Worm (Caenorhabditis elegans) whole organism, L4 larva: Measurements from ENCODE around the gene K04G11.1.

Experiments used
- F10B5.3 ChIP-seq: sonication (generic microtip); optimal IDR thresholded peaks from 2 replicates; lab custom pipeline; 2016; ENCODE audit warnings: mild to moderate bottlenecking, missing genetic modification characterization, missing compliant biosample characterization
- F44E2.7 ChIP-seq: fragments of 200-800 bp; sonication (Bioruptor generic); IDR thresholded peaks from 2 replicates; pipeline ENCODE4 v2.1.2; 2022; ENCODE audit warnings: missing genetic modification characterization, missing compliant biosample characterization
- T20F7.1 ChIP-seq: fragments of 200-800 bp; sonication (Bioruptor generic); optimal IDR thresholded peaks from 2 replicates; lab custom pipeline; 2018; ENCODE audit warnings: mild to moderate bottlenecking, missing genetic modification characterization, missing compliant biosample characterization
- Y48G9A.11 ChIP-seq: fragments of 200-800 bp; sonication (Bioruptor generic); IDR thresholded peaks from 2 replicates; pipeline ENCODE4 v1.3.6; 2022; ENCODE audit warnings: missing genetic modification reagents, missing genetic modification characterization, missing compliant biosample characterization
- ZK337.2 ChIP-seq: fragments of 200-800 bp; sonication (Bioruptor generic); IDR thresholded peaks from 2 replicates; pipeline ENCODE4 v1.3.6; 2022; ENCODE audit warnings: missing genetic modification reagents, missing genetic modification characterization, missing compliant biosample characterization
- aly-2 ChIP-seq: sonication (generic microtip); optimal IDR thresholded peaks from 2 replicates; lab custom pipeline; 2018; ENCODE audit warnings: missing biosample characterization, missing genetic modification characterization
- ama-1 ChIP-seq: fragments of 150-350 bp; optimal IDR thresholded peaks from 2 replicates; lab custom pipeline; 2014; ENCODE audit warnings: inconsistent platforms, mixed read lengths
- arid-1 ChIP-seq: fragments of 200-800 bp; sonication (Bioruptor generic); conservative IDR thresholded peaks from 2 replicates; pipeline ENCODE4 v1.3.6; 2022; ENCODE audit warnings: missing genetic modification reagents, missing genetic modification characterization, missing compliant biosample characterization
- ceh-20 ChIP-seq: fragments of 200-800 bp; sonication (Bioruptor generic); IDR thresholded peaks from 2 replicates; pipeline ENCODE4 v1.3.6; 2022; ENCODE audit warnings: missing genetic modification reagents, missing genetic modification characterization, missing compliant biosample characterization
- ceh-44 ChIP-seq: fragments of 200-800 bp; sonication (Bioruptor generic); IDR thresholded peaks from 2 replicates; pipeline ENCODE4 v1.3.6; 2022; ENCODE audit warnings: missing genetic modification reagents, missing genetic modification characterization, missing compliant biosample characterization
- ceh-82 ChIP-seq: sonication (generic microtip); optimal IDR thresholded peaks from 2 replicates; lab custom pipeline; 2017; ENCODE audit warnings: missing biosample characterization, missing genetic modification characterization
- ces-1 ChIP-seq: fragments of 150-350 bp; sonication (generic microtip); optimal IDR thresholded peaks from 4 replicates; lab custom pipeline; 2014; ENCODE audit warnings: missing biosample characterization, missing genetic modification reagents, missing genetic modification characterization
- cey-2 ChIP-seq: sonication (generic microtip); optimal IDR thresholded peaks from 3 replicates; lab custom pipeline; 2017; ENCODE audit warnings: missing genetic modification characterization, mild to moderate bottlenecking, missing compliant biosample characterization, antibody characterized with exemption, borderline replicate concordance; ENCODE audit not compliant: insufficient read depth
- daf-16 ChIP-seq, 3 experiments: sonication (generic microtip); optimal IDR thresholded peaks; 2 replicates each; lab custom pipeline; 2016 to 2017; ENCODE audit warnings: missing genetic modification characterization in 3 of 3, missing genetic modification reagents in 3 of 3, mild to moderate bottlenecking in 2 of 3, missing compliant biosample characterization in 2 of 3, missing biosample characterization in 1 of 3, moderate library complexity in 1 of 3
- daf-19 ChIP-seq: fragments of 200-800 bp; sonication (Bioruptor generic); conservative IDR thresholded peaks from 2 replicates; pipeline ENCODE4 v1.3.6; 2022; ENCODE audit warnings: missing genetic modification characterization, missing compliant biosample characterization
- dmd-6 ChIP-seq: fragments of 200-800 bp; sonication (Bioruptor generic); IDR thresholded peaks from 2 replicates; pipeline ENCODE4 v1.3.6; 2022; ENCODE audit warnings: missing genetic modification reagents, missing genetic modification characterization, missing compliant biosample characterization
- dmd-8 ChIP-seq: fragments of 200-800 bp; sonication (Bioruptor generic); IDR thresholded peaks from 2 replicates; pipeline ENCODE4 v1.3.6; 2022; ENCODE audit warnings: missing genetic modification characterization, missing compliant biosample characterization
- dpl-1 ChIP-seq: fragments of 150-350 bp; optimal IDR thresholded peaks from 2 replicates; lab custom pipeline; 2014; ENCODE audit warnings: missing biosample characterization, missing genetic modification reagents, missing genetic modification characterization
- egl-27 ChIP-seq: sonication (generic microtip); optimal IDR thresholded peaks from 3 replicates; lab custom pipeline; 2017; ENCODE audit warnings: missing biosample characterization, missing genetic modification reagents, missing genetic modification characterization
- gei-8 ChIP-seq: fragments of 200-800 bp; sonication (Bioruptor generic); optimal IDR thresholded peaks from 2 replicates; lab custom pipeline; 2018; ENCODE audit warnings: mild to moderate bottlenecking, missing genetic modification characterization, missing compliant biosample characterization
- hif-1 ChIP-seq, 2 experiments: sonication (generic microtip); optimal IDR thresholded peaks; 2 replicates each; lab custom pipeline; 2016 to 2017; ENCODE audit warnings: missing compliant biosample characterization in 2 of 2, missing genetic modification characterization in 2 of 2, missing genetic modification reagents in 2 of 2, missing genotype in 2 of 2, mild to moderate bottlenecking in 1 of 2
- hlh-11 ChIP-seq: fragments of 200-800 bp; sonication (Bioruptor generic); optimal IDR thresholded peaks from 2 replicates; lab custom pipeline; 2018; ENCODE audit warnings: mild to moderate bottlenecking, missing genetic modification characterization, missing compliant biosample characterization
- hlh-30 ChIP-seq: sonication (generic microtip); optimal IDR thresholded peaks from 2 replicates; lab custom pipeline; 2017; ENCODE audit warnings: antibody characterized with exemption, mild to moderate bottlenecking, missing genetic modification characterization, missing compliant biosample characterization; ENCODE audit not compliant: insufficient read depth
- hmg-1.1 ChIP-seq: fragments of 200-800 bp; sonication (Bioruptor generic); IDR thresholded peaks from 2 replicates; pipeline ENCODE4 v1.3.6; 2022; ENCODE audit warnings: missing genetic modification reagents, missing genetic modification characterization, missing compliant biosample characterization
- jun-1 ChIP-seq: fragments of 150-350 bp; optimal IDR thresholded peaks from 2 replicates; lab custom pipeline; 2014; ENCODE audit warnings: missing biosample characterization, missing genetic modification reagents, missing genetic modification characterization
- lin-1 ChIP-seq: fragments of 200-800 bp; sonication (Bioruptor generic); IDR thresholded peaks from 2 replicates; pipeline ENCODE4 v1.3.6; 2022; ENCODE audit warnings: missing genetic modification reagents, missing genetic modification characterization, missing compliant biosample characterization
- lin-29 ChIP-seq: fragments of 200-800 bp; sonication (Bioruptor generic); IDR thresholded peaks from 2 replicates; pipeline ENCODE4 v1.3.6; 2022; ENCODE audit warnings: missing genetic modification reagents, missing genetic modification characterization, missing compliant biosample characterization
- lin-38 ChIP-seq: fragments of 200-800 bp; sonication (Bioruptor generic); IDR thresholded peaks from 2 replicates; pipeline ENCODE4 v1.3.6; 2022; ENCODE audit warnings: missing genetic modification reagents, missing genetic modification characterization, missing compliant biosample characterization
- madf-5 ChIP-seq, 2 experiments: fragments of 200-800 bp; sonication (Bioruptor generic); IDR thresholded peaks; 2 replicates each; pipeline ENCODE4 v1.3.6; 2022; ENCODE audit warnings: missing compliant biosample characterization in 2 of 2, missing genetic modification characterization in 2 of 2
- mdl-1 ChIP-seq, 2 experiments: fragments of 150-350 bp in 1 of 2; sonication (generic microtip) in 1 of 2; optimal IDR thresholded peaks; 2 replicates each; lab custom pipeline; 2014 to 2017; ENCODE audit warnings: missing biosample characterization in 2 of 2, missing genetic modification characterization in 2 of 2
- mdt-29 ChIP-seq: fragments of 200-800 bp; sonication (Bioruptor generic); IDR thresholded peaks from 2 replicates; pipeline ENCODE4 v1.3.6; 2022; ENCODE audit warnings: missing genetic modification reagents, missing genetic modification characterization, missing compliant biosample characterization
- mep-1 ChIP-seq: fragments of 150-350 bp; sonication (generic microtip); optimal IDR thresholded peaks from 3 replicates; lab custom pipeline; 2014; ENCODE audit warnings: missing biosample characterization, missing genetic modification characterization
- mxl-3 ChIP-seq: fragments of 200-800 bp; sonication (Bioruptor generic); optimal IDR thresholded peaks from 2 replicates; lab custom pipeline; 2018; ENCODE audit warnings: mild to moderate bottlenecking, missing genetic modification characterization, missing compliant biosample characterization
- nhr-10 ChIP-seq: fragments of 150-350 bp; optimal IDR thresholded peaks from 2 replicates; lab custom pipeline; 2014; ENCODE audit warnings: missing biosample characterization, missing genetic modification characterization
- nhr-102 ChIP-seq: sonication (generic microtip); optimal IDR thresholded peaks from 2 replicates; lab custom pipeline; 2016; ENCODE audit warnings: mild to moderate bottlenecking, missing genetic modification characterization, moderate library complexity, missing compliant biosample characterization
- nhr-11 ChIP-seq: fragments of 150-350 bp; optimal IDR thresholded peaks from 2 replicates; lab custom pipeline; 2014; ENCODE audit warnings: missing biosample characterization, missing genetic modification characterization
- nhr-111 ChIP-seq: fragments of 200-800 bp; sonication (Bioruptor generic); optimal IDR thresholded peaks from 2 replicates; lab custom pipeline; 2018; ENCODE audit warnings: mild to moderate bottlenecking, missing genetic modification characterization, missing compliant biosample characterization
- nhr-25 ChIP-seq: sonication (generic microtip); optimal IDR thresholded peaks from 2 replicates; lab custom pipeline; 2017; ENCODE audit warnings: missing genetic modification characterization, mild to moderate bottlenecking, missing compliant biosample characterization, antibody characterized with exemption, moderate library complexity, borderline replicate concordance; ENCODE audit not compliant: insufficient read depth
- nhr-6 ChIP-seq: fragments of 150-350 bp; optimal IDR thresholded peaks from 2 replicates; lab custom pipeline; 2014; ENCODE audit warnings: missing biosample characterization, missing genetic modification characterization
- nhr-77 ChIP-seq: fragments of 150-350 bp; optimal IDR thresholded peaks from 2 replicates; lab custom pipeline; 2014; ENCODE audit warnings: missing biosample characterization, missing genetic modification characterization
- pqm-1 ChIP-seq: sonication (generic microtip); optimal IDR thresholded peaks from 2 replicates; lab custom pipeline; 2017; ENCODE audit warnings: missing biosample characterization, missing genetic modification characterization
- rbr-2 ChIP-seq: sonication (generic microtip); optimal IDR thresholded peaks from 2 replicates; lab custom pipeline; 2016; ENCODE audit warnings: missing genotype, missing genetic modification characterization, missing compliant biosample characterization
- sdz-12 ChIP-seq: fragments of 200-800 bp; sonication (Bioruptor generic); optimal IDR thresholded peaks from 2 replicates; lab custom pipeline; 2018; ENCODE audit warnings: mild to moderate bottlenecking, missing genetic modification characterization, missing compliant biosample characterization
- set-16 ChIP-seq: fragments of 200-800 bp; sonication (Bioruptor generic); IDR thresholded peaks from 2 replicates; pipeline ENCODE4 v1.3.6; 2022; ENCODE audit warnings: missing genetic modification reagents, missing genetic modification characterization, missing compliant biosample characterization
- snpc-1.2 ChIP-seq: fragments of 200-800 bp; sonication (Bioruptor generic); IDR thresholded peaks from 2 replicates; pipeline ENCODE4 v1.3.6; 2022; ENCODE audit warnings: missing genetic modification reagents, missing genetic modification characterization, missing compliant biosample characterization
- spr-1 ChIP-seq: sonication (generic microtip); optimal IDR thresholded peaks from 2 replicates; lab custom pipeline; 2016; ENCODE audit warnings: mild to moderate bottlenecking, missing genetic modification characterization, missing compliant biosample characterization
- spr-3 ChIP-seq: fragments of 200-800 bp; sonication (Bioruptor generic); optimal IDR thresholded peaks from 2 replicates; lab custom pipeline; 2018; ENCODE audit warnings: mild to moderate bottlenecking, missing genetic modification characterization, missing compliant biosample characterization
- tra-1 ChIP-seq: fragments of 200-800 bp; sonication (Bioruptor generic); IDR thresholded peaks from 2 replicates; pipeline ENCODE4 v1.3.6; 2022; ENCODE audit warnings: missing genetic modification reagents, missing genetic modification characterization, missing compliant biosample characterization
- zip-2 ChIP-seq: fragments of 150-350 bp; optimal IDR thresholded peaks from 2 replicates; lab custom pipeline; 2014; ENCODE audit warnings: missing biosample characterization, missing genetic modification characterization
- ztf-11 ChIP-seq: fragments of 150-350 bp; optimal IDR thresholded peaks from 2 replicates; lab custom pipeline; 2014; ENCODE audit warnings: missing biosample characterization, missing genetic modification characterization

K04G11.1 gene

ce11 chrX:14297209-14297608 is 38.1 kb upstream of the K04G11.1 start (continued):
- TF ChIP-seq lin-1 (GFP tag; lab: Robert Waterston, UW) (peak; percentile 29; the same call in 1 of the 2 replicates), ces-1 (GFP tag; lab: Kevin White, UChicago) (no peak), spr-1 (tag; lab: Kevin White, UChicago) (peak; percentile 31), aly-2 (tag; lab: Kevin White, UChicago) (no peak), sdz-12 (GFP tag; lab: Kevin White, UChicago) (no peak), pqm-1 (tag; lab: Kevin White, UChicago) (no peak), daf-19 (GFP tag; lab: Robert Waterston, UW) (no peak), nhr-77 (tag; lab: Kevin White, UChicago) (peak; percentile 14), hif-1 (tag; optimal IDR thresholded peaks at IDR 0.05; lab: Kevin White, UChicago) (peak; percentile 34 to 65), mdt-29 (GFP tag; lab: Robert Waterston, UW) (no peak), egl-27 (no peak), mxl-3 (GFP tag; lab: Kevin White, UChicago) (peak; percentile 39), hmg-1.1 (GFP tag; lab: Robert Waterston, UW) (peak; percentile 73), ceh-82 (tag; lab: Kevin White, UChicago) (no peak), ceh-44 (no peak), nhr-6 (tag; lab: Kevin White, UChicago) (peak; percentile 84), nhr-111 (GFP tag; lab: Kevin White, UChicago) (no peak), lin-29 (GFP tag; lab: Robert Waterston, UW) (no peak), cey-2 (tag; lab: Kevin White, UChicago) (no peak), hlh-11 (tag; lab: Kevin White, UChicago) (peak; percentile 82), spr-3 (GFP tag; lab: Kevin White, UChicago) (no peak), set-16 (GFP tag; lab: Robert Waterston, UW) (peak; percentile 67), dpl-1 (GFP tag; lab: Kevin White, UChicago) (peak; percentile 61), daf-16 (GFP tag; optimal IDR thresholded peaks at IDR 0.05; lab: Kevin White, UChicago) (peak in 1 of 2 experiments; percentile 40), daf-16 (tag; optimal IDR thresholded peaks at IDR 0.05; lab: Kevin White, UChicago) (peak; percentile 68), ceh-20 (peak; percentile 79), madf-5 (GFP tag; IDR thresholded peaks at IDR 0.05; lab: Robert Waterston, UW) (0 out of 4 replicates have a peak, but pooled peaks of 1 of the 2 experiments have one; percentile 48), dmd-6 (peak; percentile 65), mdl-1 (tag; optimal IDR thresholded peaks at IDR 0.05; lab: Kevin White, UChicago) (peak; percentile 14 to 60), ama-1 (lab: Kevin White, UChicago) (no peak), arid-1 (GFP tag; lab: Robert Waterston, UW) (no peak), mep-1 (tag; lab: Kevin White, UChicago) (peak; percentile 86), dmd-8 (GFP tag; lab: Robert Waterston, UW) (no peak), nhr-102 (peak; percentile 39), jun-1 (no peak), lin-38 (GFP tag; lab: Robert Waterston, UW) (no peak), Y48G9A.11 (GFP tag; lab: Robert Waterston, UW) (no peak), gei-8 (no peak), F44E2.7 (GFP tag; lab: Robert Waterston, UW) (no peak), tra-1 (GFP tag; lab: Robert Waterston, UW) (0 out of 2 replicates have a peak, but pooled peaks have one; percentile 21), nhr-25 (tag; lab: Kevin White, UChicago) (peak; percentile 76), snpc-1.2 (GFP tag; lab: Robert Waterston, UW) (peak; percentile 50; the same call in 1 of the 2 replicates), T20F7.1 (GFP tag; lab: Kevin White, UChicago) (no peak), ztf-11 (tag; lab: Kevin White, UChicago) (no peak), ZK337.2 (GFP tag; lab: Robert Waterston, UW) (no peak), nhr-11 (tag; lab: Kevin White, UChicago) (peak; percentile 59), rbr-2 (tag; lab: Kevin White, UChicago) (peak; percentile 78), F10B5.3 (tag; lab: Kevin White, UChicago) (no peak), zip-2 (no peak), hlh-30 (peak; percentile 74), nhr-10 (tag; lab: Kevin White, UChicago) (no peak)
